Worm (Caenorhabditis elegans): ENCODE measurements around the gene ccdc-149.
A peak's percentile ranks its signal among the peaks of the same experiment; 100 is the strongest.

ccdc-149 gene

DNA sequence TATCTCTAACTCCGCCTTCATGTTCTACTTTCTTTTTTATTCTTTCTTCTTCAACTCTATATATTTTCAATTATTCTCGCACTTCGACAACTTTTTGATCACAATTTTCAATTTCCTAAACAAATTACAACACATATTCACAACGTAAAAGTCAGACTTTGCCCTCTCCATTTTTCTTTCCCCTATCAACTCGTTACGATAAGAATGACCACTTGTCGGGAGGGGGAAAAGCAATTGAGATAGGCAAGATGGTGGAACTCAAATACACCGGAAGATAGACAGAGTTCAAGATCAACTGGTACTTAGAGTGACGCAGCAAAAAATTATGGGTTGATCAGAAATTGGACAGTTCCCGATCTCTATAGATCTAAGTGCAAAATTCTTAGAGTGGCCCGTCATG lies 43.8 kb upstream of the ccdc-149 start:
- TF ChIP-seq madf-2 (tag; optimal IDR thresholded peaks at IDR 0.05) (no peak), tbx-2 (tag; optimal IDR thresholded peaks at IDR 0.05) (no peak), pat-9 (tag; optimal IDR thresholded peaks at IDR 0.05) (no peak), sdc-2 (tag; optimal IDR thresholded peaks at IDR 0.05) (no peak), K09A11.1 (tag; optimal IDR thresholded peaks at IDR 0.05; ENCODE audit: insufficient read depth) (no peak), odd-2 (tag; optimal IDR thresholded peaks at IDR 0.05) (no peak), C38D4.7 (GFP tag; optimal IDR thresholded peaks at IDR 0.05) (no peak), pax-1 (tag; optimal IDR thresholded peaks at IDR 0.05) (no peak), ceh-31 (tag; optimal IDR thresholded peaks at IDR 0.05) (no peak), fax-1 (tag; optimal IDR thresholded peaks at IDR 0.05) (no peak), npax-4 (tag; optimal IDR thresholded peaks at IDR 0.05) (no peak), ama-1 (optimal IDR thresholded peaks at IDR 0.05) (no peak), K02D7.2 (tag; optimal IDR thresholded peaks at IDR 0.05) (no peak), che-1 (tag; optimal IDR thresholded peaks at IDR 0.05) (no peak), pros-1 (tag; optimal IDR thresholded peaks at IDR 0.05) (no peak), nfya-1 (tag; optimal IDR thresholded peaks at IDR 0.05) (no peak), dmd-4 (tag; optimal IDR thresholded peaks at IDR 0.05; ENCODE audit: borderline replicate concordance) (no peak), tbx-7 (tag; optimal IDR thresholded peaks at IDR 0.05) (no peak), dve-1 (tag; optimal IDR thresholded peaks at IDR 0.05) (no peak)

DNA sequence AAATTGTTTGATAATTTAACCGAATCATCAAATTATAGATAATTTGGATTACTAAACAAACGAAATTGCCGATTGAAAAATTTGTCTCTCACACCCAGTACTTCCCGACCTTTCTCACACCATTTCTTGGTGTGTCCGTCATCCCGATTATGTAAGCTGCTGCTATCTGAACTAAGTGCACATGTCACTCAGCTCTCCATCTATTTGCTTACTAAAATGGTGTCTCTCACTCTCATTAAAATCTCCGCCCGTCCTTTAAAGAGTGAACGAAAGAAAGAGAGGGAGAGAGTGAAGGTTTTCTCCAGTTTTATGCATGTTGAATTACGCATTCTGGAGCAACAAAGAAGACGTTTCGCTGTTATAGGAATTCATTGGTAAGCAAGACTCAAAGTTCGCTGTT lies 43.3 kb upstream of the ccdc-149 start:
- TF ChIP-seq ceh-31 (tag; optimal IDR thresholded peaks at IDR 0.05) (peak; percentile 30), ztf-16 (tag; optimal IDR thresholded peaks at IDR 0.05) (no peak), unc-55 (GFP tag; optimal IDR thresholded peaks at IDR 0.05) (peak; percentile 42)

DNA sequence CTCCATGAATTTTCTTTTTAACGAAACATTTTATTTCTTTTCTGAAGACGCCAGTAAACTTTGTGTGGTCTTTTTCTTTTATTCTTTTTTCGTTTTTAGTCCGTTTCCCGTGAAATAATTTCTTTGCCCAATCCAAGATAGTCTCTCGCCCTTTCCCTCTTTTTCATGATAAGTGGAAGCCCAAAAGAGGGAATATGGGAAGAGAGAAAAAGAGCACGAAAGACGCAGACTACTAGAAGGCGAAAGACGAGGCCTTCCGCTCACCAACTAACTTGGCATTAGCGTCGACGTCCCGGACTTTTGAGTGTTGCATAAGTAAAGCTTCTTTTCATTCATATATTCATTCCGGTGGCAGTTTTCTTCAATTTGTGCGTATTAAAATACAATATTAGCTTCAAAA lies 41.6 kb upstream of the ccdc-149 start:
- peak; percentile 50 for TF ChIP-seq unc-42 (tag; optimal IDR thresholded peaks at IDR 0.05)
- no peak for TF ChIP-seq nfya-1 (tag; optimal IDR thresholded peaks at IDR 0.05)
- TF ChIP-seq ceh-31 (tag; optimal IDR thresholded peaks at IDR 0.05) = peak; percentile 27

DNA sequence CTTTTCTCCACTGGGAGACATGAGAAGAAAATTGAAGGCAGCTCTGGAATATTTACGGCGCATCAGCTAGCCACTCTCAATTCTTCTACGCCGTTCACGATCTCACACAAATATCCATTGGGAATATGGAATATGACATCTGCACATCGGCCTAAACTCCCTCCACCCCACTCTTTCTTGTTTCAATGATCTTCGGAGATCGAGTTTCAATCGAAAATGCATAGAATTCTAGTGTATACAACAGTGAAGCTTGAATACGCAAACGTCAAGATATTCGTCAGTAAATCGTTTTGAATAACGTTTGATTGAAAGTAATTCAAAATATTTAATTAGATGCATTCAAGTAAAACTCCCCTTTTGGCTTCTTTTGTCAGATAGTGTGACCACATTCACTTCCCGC lies 40.6 kb upstream of the ccdc-149 start:
- TF ChIP-seq hlh-8 (tag; optimal IDR thresholded peaks at IDR 0.05) (no peak), tbx-7 (tag; optimal IDR thresholded peaks at IDR 0.05) (no peak), lin-11 (tag; optimal IDR thresholded peaks at IDR 0.05) (no peak), ceh-34 (tag; optimal IDR thresholded peaks at IDR 0.05) (no peak), ceh-48 (tag; optimal IDR thresholded peaks at IDR 0.05) (no peak), pqm-1 (tag; optimal IDR thresholded peaks at IDR 0.05) (no peak), nhr-11 (tag; optimal IDR thresholded peaks at IDR 0.05) (no peak), pax-1 (tag; optimal IDR thresholded peaks at IDR 0.05) (no peak), hlh-13 (GFP tag; optimal IDR thresholded peaks at IDR 0.05) (no peak), pha-4 (tag; optimal IDR thresholded peaks at IDR 0.05) (no peak), zip-5 (tag; optimal IDR thresholded peaks at IDR 0.05) (no peak), ztf-16 (tag; optimal IDR thresholded peaks at IDR 0.05) (no peak), ceh-30 (tag; optimal IDR thresholded peaks at IDR 0.05) (no peak), fkh-10 (GFP tag; optimal IDR thresholded peaks at IDR 0.05) (no peak), mec-3 (tag; optimal IDR thresholded peaks at IDR 0.05; ENCODE audit: borderline replicate concordance) (no peak), pat-9 (tag; optimal IDR thresholded peaks at IDR 0.05) (no peak), T23F11.4 (GFP tag; optimal IDR thresholded peaks at IDR 0.05) (no peak)

DNA sequence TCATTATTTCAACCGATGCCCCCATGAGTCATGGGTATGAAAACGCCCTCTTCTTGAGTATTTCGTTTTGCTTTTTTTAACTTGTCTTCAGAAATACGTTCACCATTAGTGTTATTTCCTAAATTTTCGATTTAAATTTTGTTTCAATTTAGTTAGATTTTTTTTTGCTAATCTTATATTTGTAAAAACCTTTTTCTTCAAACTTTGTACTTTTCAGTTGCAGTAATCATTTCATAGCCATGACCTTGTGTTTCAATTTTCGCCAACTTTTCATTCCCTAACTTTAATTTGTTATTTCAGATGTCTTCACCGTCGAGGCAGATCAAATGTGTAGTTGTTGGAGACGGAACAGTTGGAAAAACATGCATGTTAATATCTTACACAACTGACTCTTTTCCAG lies 37.1 kb upstream of the ccdc-149 start, which contains the start of gene mig-2:
mig-2 (plus strand) TSS at position 301 of the 400 bp plus-strand sequence.
- no peak for TF ChIP-seq ceh-2 (tag; optimal IDR thresholded peaks at IDR 0.05)
- no peak for TF ChIP-seq ceh-45 (GFP tag; IDR thresholded peaks at IDR 0.05)
- no peak for TF ChIP-seq sox-2 (GFP tag; IDR thresholded peaks at IDR 0.05)

Data from whole organism, late embryonic.